Fruit fly (Drosophila melanogaster): ENCODE data around the gene Pfdn5.

DNA sequence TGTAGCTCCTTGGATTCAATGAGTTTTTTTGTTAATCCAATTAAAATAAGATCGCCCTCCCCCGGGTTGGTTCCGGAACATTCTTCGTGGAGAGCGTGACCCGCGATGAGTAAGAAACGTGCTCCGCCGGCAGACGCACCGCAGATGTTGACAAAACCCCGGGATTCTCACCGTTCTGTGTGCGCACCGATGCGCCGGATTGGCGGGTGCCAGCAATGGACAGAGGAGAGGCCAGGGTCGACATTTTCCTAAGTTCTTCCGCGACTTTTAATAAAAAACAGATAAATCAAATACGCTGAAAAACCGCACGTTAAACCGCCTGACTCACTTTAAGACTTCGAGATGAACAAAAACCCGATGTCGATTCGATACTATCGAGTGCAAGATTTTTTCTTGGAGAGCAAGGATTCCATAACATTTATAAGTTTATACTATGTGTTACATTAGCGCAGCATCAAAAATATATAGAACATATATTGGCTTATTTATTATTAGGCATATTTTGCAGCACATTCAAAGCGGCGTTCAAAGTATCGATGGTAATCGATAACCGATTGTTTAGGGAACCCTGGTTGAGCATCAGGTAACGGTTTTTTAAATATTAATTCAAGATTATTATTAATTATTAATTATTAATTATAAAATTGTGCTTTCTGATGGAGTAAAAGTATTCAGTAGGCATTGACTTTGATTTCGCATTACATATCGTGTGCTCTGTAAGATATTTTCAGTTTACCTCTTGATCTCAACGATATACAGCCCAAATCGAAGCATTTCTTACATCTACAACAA, 4.4 kb downstream of the Pfdn5 start, which contains the start of the genes CCT1 and tHMG1:
- TF ChIP-seq N (GFP tag; optimal IDR thresholded peaks at IDR 0.05) = no peak
- TF ChIP-seq sv (GFP tag; optimal IDR thresholded peaks at IDR 0.05) = no peak
- TF ChIP-seq dmrt93B (GFP tag; optimal IDR thresholded peaks at IDR 0.05) = no peak
- TF ChIP-seq Hr78 (GFP tag; optimal IDR thresholded peaks at IDR 0.05) = no peak
- TF ChIP-seq Sp1 (GFP tag; optimal IDR thresholded peaks at IDR 0.05) = no peak
- TF ChIP-seq Dfd (GFP tag; optimal IDR thresholded peaks at IDR 0.05) = no peak
- TF ChIP-seq Vsx2 (GFP tag; optimal IDR thresholded peaks at IDR 0.05; ENCODE audit: partially characterized antibody) = no peak
- peak; percentile 8 for TF ChIP-seq sage (GFP tag; optimal IDR thresholded peaks at IDR 0.05)
- no peak for TF ChIP-seq fru (GFP tag; optimal IDR thresholded peaks at IDR 0.05)
